Worm (Caenorhabditis elegans) whole organism, young adult: ENCODE data around the gene cyp-33C11.

Source experiments
- B0019.2 ChIP-seq: fragments of 200-800 bp; sonication (Bioruptor generic); conservative IDR thresholded peaks from 2 replicates; pipeline ENCODE4 v1.3.6; 2022; ENCODE audit warnings: missing genetic modification reagents, missing genetic modification characterization, missing compliant biosample characterization
- B0336.3 ChIP-seq: fragments of 200-800 bp; sonication (Bioruptor generic); IDR thresholded peaks from 2 replicates; pipeline ENCODE4 v1.3.6; 2022; ENCODE audit warnings: missing genetic modification characterization, missing compliant biosample characterization
- D2030.7 ChIP-seq: fragments of 200-800 bp; sonication (Bioruptor generic); IDR thresholded peaks from 2 replicates; pipeline ENCODE4 v1.3.6; 2022; ENCODE audit warnings: missing genetic modification reagents, missing genetic modification characterization, missing compliant biosample characterization
- F22D6.2 ChIP-seq: sonication (generic microtip); optimal IDR thresholded peaks from 2 replicates; lab custom pipeline; 2016; ENCODE audit warnings: mild to moderate bottlenecking, missing genetic modification characterization, missing compliant biosample characterization
- F39B2.1 ChIP-seq: fragments of 200-800 bp; sonication (Bioruptor generic); IDR thresholded peaks from 2 replicates; pipeline ENCODE4 v1.3.6; 2022; ENCODE audit warnings: missing genetic modification reagents, missing genetic modification characterization, missing compliant biosample characterization
- F55B11.4 ChIP-seq: sonication (generic microtip); optimal IDR thresholded peaks from 2 replicates; lab custom pipeline; 2016; ENCODE audit warnings: missing compliant biosample characterization, missing genetic modification characterization, borderline replicate concordance; ENCODE audit not compliant: insufficient read depth
- F57C9.4 ChIP-seq: sonication (generic microtip); optimal IDR thresholded peaks from 2 replicates; lab custom pipeline; 2017; ENCODE audit warnings: mild to moderate bottlenecking, missing genetic modification characterization, missing compliant biosample characterization
- K11D2.4 ChIP-seq: fragments of 200-800 bp; sonication (Bioruptor generic); IDR thresholded peaks from 2 replicates; pipeline ENCODE4 v1.3.6; 2022; ENCODE audit warnings: missing genetic modification reagents, missing genetic modification characterization, missing compliant biosample characterization
- Y53G8AR.9 ChIP-seq: fragments of 200-800 bp; sonication (Bioruptor generic); conservative IDR thresholded peaks from 2 replicates; pipeline ENCODE4 v1.3.6; 2022; ENCODE audit warnings: missing genetic modification reagents, missing genetic modification characterization, missing compliant biosample characterization
- Y79H2A.3 ChIP-seq: fragments of 200-800 bp; sonication (Bioruptor generic); conservative IDR thresholded peaks from 2 replicates; pipeline ENCODE4 v1.3.6; 2022; ENCODE audit warnings: missing genetic modification reagents, missing genetic modification characterization, missing compliant biosample characterization
- akir-1 ChIP-seq: fragments of 200-800 bp; sonication (Bioruptor generic); optimal IDR thresholded peaks from 2 replicates; lab custom pipeline; 2018; ENCODE audit warnings: mild to moderate bottlenecking, missing genetic modification characterization, moderate library complexity, missing compliant biosample characterization
- ama-1 ChIP-seq, 3 experiments: fragments of 150-350 bp in 1 of 3; sonication (generic microtip) in 2 of 3; optimal IDR thresholded peaks; 2 replicates each; lab custom pipeline; 2014 to 2018; ENCODE audit warnings: missing biosample characterization in 2 of 3, missing genetic modification characterization in 2 of 3, missing genetic modification reagents in 2 of 3
- aptf-2 ChIP-seq: fragments of 200-800 bp; sonication (Bioruptor generic); conservative IDR thresholded peaks from 2 replicates; pipeline ENCODE4 v1.3.6; 2022; ENCODE audit warnings: missing genetic modification reagents, missing genetic modification characterization, missing compliant biosample characterization
- atf-7 ChIP-seq: sonication (generic microtip); optimal IDR thresholded peaks from 2 replicates; lab custom pipeline; 2017; ENCODE audit warnings: mild to moderate bottlenecking, missing genetic modification characterization, missing compliant biosample characterization
- athp-1 ChIP-seq: sonication (generic microtip); optimal IDR thresholded peaks from 2 replicates; lab custom pipeline; 2017; ENCODE audit warnings: mild to moderate bottlenecking, missing genetic modification characterization, missing compliant biosample characterization
- ceh-91 ChIP-seq: fragments of 200-800 bp; sonication (Bioruptor generic); IDR thresholded peaks from 2 replicates; pipeline ENCODE4 v1.3.6; 2022; ENCODE audit warnings: missing genetic modification reagents, missing genetic modification characterization, missing compliant biosample characterization
- efl-1 ChIP-seq: fragments of 150-350 bp; optimal IDR thresholded peaks from 2 replicates; lab custom pipeline; 2014; ENCODE audit warnings: missing biosample characterization, missing genetic modification reagents, missing genetic modification characterization
- egrh-3 ChIP-seq: fragments of 200-800 bp; sonication (Bioruptor generic); IDR thresholded peaks from 2 replicates; pipeline ENCODE4 v1.3.6; 2022; ENCODE audit warnings: missing genetic modification reagents, missing genetic modification characterization, missing compliant biosample characterization
- ekl-4 ChIP-seq: fragments of 200-800 bp; sonication (Bioruptor generic); IDR thresholded peaks from 2 replicates; pipeline ENCODE4 v1.3.6; 2022; ENCODE audit warnings: missing genetic modification reagents, missing genetic modification characterization, missing compliant biosample characterization
- gei-17 ChIP-seq: fragments of 200-800 bp; sonication (Bioruptor generic); optimal IDR thresholded peaks from 2 replicates; lab custom pipeline; 2018; ENCODE audit warnings: mild to moderate bottlenecking, missing genetic modification characterization, missing compliant biosample characterization
- hlh-12 ChIP-seq: sonication (generic microtip); optimal IDR thresholded peaks from 2 replicates; lab custom pipeline; 2016; ENCODE audit warnings: missing genetic modification characterization, missing compliant biosample characterization
- hmg-1.2 ChIP-seq: fragments of 200-800 bp; sonication (Bioruptor generic); IDR thresholded peaks from 2 replicates; pipeline ENCODE4 v1.3.6; 2022; ENCODE audit warnings: missing genetic modification reagents, missing genetic modification characterization, missing compliant biosample characterization
- hmg-20 ChIP-seq: fragments of 200-800 bp; sonication (Bioruptor generic); IDR thresholded peaks from 2 replicates; pipeline ENCODE4 v1.3.6; 2022; ENCODE audit warnings: missing genetic modification reagents, missing genetic modification characterization, missing compliant biosample characterization
- hsf-1 ChIP-seq: fragments of 200-800 bp; sonication (Bioruptor generic); IDR thresholded peaks from 2 replicates; pipeline ENCODE4 v1.3.6; 2022; ENCODE audit warnings: missing genetic modification reagents, missing genetic modification characterization, missing compliant biosample characterization
- lin-54 ChIP-seq: fragments of 200-800 bp; sonication (Bioruptor generic); optimal IDR thresholded peaks from 2 replicates; lab custom pipeline; 2018; ENCODE audit warnings: mild to moderate bottlenecking, missing genetic modification characterization, missing compliant biosample characterization
- lir-1 ChIP-seq: fragments of 200-800 bp; sonication (Bioruptor generic); conservative IDR thresholded peaks from 2 replicates; pipeline ENCODE4 v1.3.6; 2022; ENCODE audit warnings: missing genetic modification reagents, missing genetic modification characterization, missing compliant biosample characterization
- lsl-1 ChIP-seq: fragments of 200-800 bp; sonication (Bioruptor generic); optimal IDR thresholded peaks from 2 replicates; lab custom pipeline; 2018; ENCODE audit warnings: mild to moderate bottlenecking, missing genetic modification characterization, moderate library complexity, missing compliant biosample characterization
- mcd-1 ChIP-seq: fragments of 200-800 bp; sonication (Bioruptor generic); IDR thresholded peaks from 2 replicates; pipeline ENCODE4 v1.3.6; 2022; ENCODE audit warnings: missing genetic modification reagents, missing genetic modification characterization, missing compliant biosample characterization
- mel-28 ChIP-seq: sonication (generic microtip); optimal IDR thresholded peaks from 2 replicates; lab custom pipeline; 2016; ENCODE audit warnings: borderline replicate concordance, mild to moderate bottlenecking, missing genetic modification characterization, missing compliant biosample characterization
- nfya-2 ChIP-seq: fragments of 200-800 bp; sonication (Bioruptor generic); IDR thresholded peaks from 2 replicates; pipeline ENCODE4 v1.3.6; 2022; ENCODE audit warnings: missing genetic modification reagents, missing genetic modification characterization, missing compliant biosample characterization
- nhr-90 ChIP-seq: sonication (generic microtip); optimal IDR thresholded peaks from 2 replicates; lab custom pipeline; 2016; ENCODE audit warnings: missing genotype, mild to moderate bottlenecking, missing genetic modification characterization, missing compliant biosample characterization
- rec-8 ChIP-seq, 2 experiments: sonication (generic microtip); optimal IDR thresholded peaks; 2 replicates each; lab custom pipeline; 2016; ENCODE audit warnings: mild to moderate bottlenecking in 2 of 2, missing genetic modification characterization in 2 of 2, missing genetic modification reagents in 2 of 2, missing genotype in 2 of 2, missing biosample characterization in 1 of 2, missing compliant biosample characterization in 1 of 2, moderate library complexity in 1 of 2
- repo-1 ChIP-seq: sonication (generic microtip); optimal IDR thresholded peaks from 2 replicates; lab custom pipeline; 2017; ENCODE audit warnings: mild to moderate bottlenecking, missing genetic modification characterization, missing compliant biosample characterization
- snpc-4 ChIP-seq, 5 experiments: fragments of 150-350 bp in 1 of 5; sonication (generic microtip) in 4 of 5; optimal IDR thresholded peaks; 2 replicates each; lab custom pipeline; 2014 to 2018; ENCODE audit warnings: missing genetic modification characterization in 5 of 5, missing biosample characterization in 3 of 5, antibody characterized with exemption in 2 of 5, mild to moderate bottlenecking in 2 of 5, missing compliant biosample characterization in 2 of 5, missing genotype in 2 of 5, moderate library complexity in 2 of 5, missing genetic modification reagents in 1 of 5
- tbp1 ChIP-seq: fragments of 200-800 bp; sonication (Bioruptor generic); optimal IDR thresholded peaks from 2 replicates; lab custom pipeline; 2018; ENCODE audit warnings: mild to moderate bottlenecking, missing genetic modification characterization, missing compliant biosample characterization
- tbx-9 ChIP-seq: sonication (generic microtip); optimal IDR thresholded peaks from 2 replicates; lab custom pipeline; 2016; ENCODE audit warnings: borderline replicate concordance, missing genetic modification characterization, inconsistent platforms, missing compliant biosample characterization
- tlf-1 ChIP-seq: fragments of 200-800 bp; sonication (Bioruptor generic); optimal IDR thresholded peaks from 2 replicates; lab custom pipeline; 2018; ENCODE audit warnings: mild to moderate bottlenecking, missing genetic modification characterization, missing compliant biosample characterization
- ztf-25 ChIP-seq: fragments of 200-800 bp; sonication (Bioruptor generic); IDR thresholded peaks from 2 replicates; pipeline ENCODE4 v1.3.6; 2022; ENCODE audit warnings: missing genetic modification reagents, missing genetic modification characterization, missing compliant biosample characterization
- ztf-26 ChIP-seq: sonication (generic microtip); optimal IDR thresholded peaks from 2 replicates; lab custom pipeline; 2017; ENCODE audit warnings: missing genetic modification characterization, missing compliant biosample characterization
- ztf-3 ChIP-seq: fragments of 200-800 bp; sonication (Bioruptor generic); optimal IDR thresholded peaks from 2 replicates; lab custom pipeline; 2018; ENCODE audit warnings: mild to moderate bottlenecking, missing genetic modification characterization, missing compliant biosample characterization
- ztf-6 ChIP-seq: fragments of 200-800 bp; sonication (Bioruptor generic); IDR thresholded peaks from 2 replicates; pipeline ENCODE4 v1.3.6; 2022; ENCODE audit warnings: missing genetic modification reagents, missing genetic modification characterization, missing compliant biosample characterization

cyp-33C11 gene

ce11 chrV:727484-728351, 14.9 kb upstream of the cyp-33C11 start, which contains the start of the genes icl-1 and srh-2 (continued):
- no peak for TF ChIP-seq F57C9.4
- TF ChIP-seq mel-28 (tag; lab: Kevin White, UChicago), result no peak
- no peak for TF ChIP-seq F55B11.4 (tag; lab: Kevin White, UChicago)
- no peak for TF ChIP-seq lin-54
- peak; percentile 10 for TF ChIP-seq tbp1
- 0 out of 2 replicates have a peak, but pooled peaks have one; percentile 46 for TF ChIP-seq ztf-25 (GFP tag; lab: Robert Waterston, UW)
- no peak for TF ChIP-seq aptf-2 (GFP tag; lab: Robert Waterston, UW)
- TF ChIP-seq lir-1, result 0 out of 2 replicates have a peak, but pooled peaks have one; percentile 12
- no peak for TF ChIP-seq hmg-20 (GFP tag; lab: Robert Waterston, UW)
- peak; percentile 73 for TF ChIP-seq K11D2.4 (GFP tag; lab: Robert Waterston, UW)
- peak in 1 of 2 experiments; percentile 41 for TF ChIP-seq rec-8 (tag; optimal IDR thresholded peaks at IDR 0.05; lab: Kevin White, UChicago)
- peak; percentile 4 for TF ChIP-seq ztf-3 (GFP tag; lab: Kevin White, UChicago)
- peak; percentile 87 for TF ChIP-seq Y53G8AR.9
- TF ChIP-seq Y79H2A.3 (GFP tag; lab: Robert Waterston, UW), result no peak
- no peak for TF ChIP-seq nhr-90 (tag; lab: Kevin White, UChicago)
- TF ChIP-seq efl-1, result no peak
- peak; percentile 61 for TF ChIP-seq athp-1 (tag; lab: Kevin White, UChicago)
- TF ChIP-seq egrh-3 (GFP tag; lab: Robert Waterston, UW), result no peak; the same call in 1 of the 2 replicates
- TF ChIP-seq akir-1 (GFP tag; lab: Kevin White, UChicago), result no peak
- TF ChIP-seq F39B2.1, result no peak
- no peak for TF ChIP-seq lsl-1
- peak; percentile 21 for TF ChIP-seq tlf-1 (GFP tag; lab: Kevin White, UChicago)
- TF ChIP-seq ama-1 (optimal IDR thresholded peaks at IDR 0.05; lab: Kevin White, UChicago), result peak; percentile 97
- no peak for TF ChIP-seq ama-1 (GFP tag; optimal IDR thresholded peaks at IDR 0.05; lab: Kevin White, UChicago)
- no peak for TF ChIP-seq D2030.7 (GFP tag; lab: Robert Waterston, UW)
- TF ChIP-seq hmg-1.2 (GFP tag; lab: Robert Waterston, UW), result peak; percentile 37; the same call in 1 of the 2 replicates
- peak; percentile 56 for TF ChIP-seq mcd-1 (GFP tag; lab: Robert Waterston, UW)
- no peak for TF ChIP-seq ceh-91 (GFP tag; lab: Robert Waterston, UW)
- peak; percentile 47 for TF ChIP-seq atf-7 (tag; lab: Kevin White, UChicago)
- peak; percentile 72 for TF ChIP-seq ztf-26 (tag; lab: Kevin White, UChicago)
- no peak for TF ChIP-seq ztf-6
- TF ChIP-seq F22D6.2, result peak; percentile 28
- 0 out of 2 replicates have a peak, but pooled peaks have one; percentile 3 for TF ChIP-seq B0019.2
- no peak for TF ChIP-seq nfya-2
- no peak for TF ChIP-seq tbx-9 (tag; lab: Kevin White, UChicago)
- no peak for TF ChIP-seq snpc-4 (GFP tag; optimal IDR thresholded peaks at IDR 0.05; lab: Kevin White, UChicago)
- no peak for TF ChIP-seq snpc-4 (tag; optimal IDR thresholded peaks at IDR 0.05; lab: Kevin White, UChicago)
- TF ChIP-seq B0336.3 (GFP tag; lab: Robert Waterston, UW), result peak; percentile 74; the same call in 1 of the 2 replicates
- TF ChIP-seq hlh-12 (tag; lab: Kevin White, UChicago), result no peak
- peak; percentile 97 for TF ChIP-seq repo-1
- no peak; the same call in 1 of the 2 replicates for TF ChIP-seq hsf-1 (GFP tag; lab: Robert Waterston, UW)
- peak; percentile 35 for TF ChIP-seq gei-17 (GFP tag; lab: Kevin White, UChicago)
- no peak for TF ChIP-seq ekl-4 (GFP tag; lab: Robert Waterston, UW)
